Fruit fly (Drosophila melanogaster) whole organism, embryonic: ENCODE measurements around the gene sbr.

ENCODE experiments used
- Ada2b ChIP-seq: fragments of 200-800 bp; sonication (Bioruptor generic); IDR thresholded peaks from 2 replicates; pipeline ENCODE4 v1.3.6; 2022; ENCODE audit warnings: missing biosample characterization, missing genetic modification characterization
- Asciz ChIP-seq: fragments of 200-800 bp; sonication (Bioruptor generic); optimal IDR thresholded peaks from 2 replicates; lab custom pipeline; 2017; ENCODE audit warnings: missing biosample characterization, mild to moderate bottlenecking, missing genetic modification characterization, missing genetic modification reagents
- CG10543 ChIP-seq: fragments of 200-800 bp; sonication (Bioruptor generic); optimal IDR thresholded peaks from 3 replicates; lab custom pipeline; 2017; ENCODE audit warnings: missing biosample characterization, mild to moderate bottlenecking, missing genetic modification characterization, moderate library complexity
- CG11456 ChIP-seq: fragments of 200-800 bp; sonication (Bioruptor generic); IDR thresholded peaks from 3 replicates; pipeline ENCODE4 v1.3.6; 2022; ENCODE audit warnings: missing biosample characterization, missing genetic modification characterization
- CG15011 ChIP-seq: fragments of 200-800 bp; sonication (Bioruptor generic); optimal IDR thresholded peaks from 3 replicates; lab custom pipeline; 2018; ENCODE audit warnings: missing biosample characterization, mild to moderate bottlenecking, missing genetic modification characterization
- CG1529 ChIP-seq: fragments of 200-800 bp; sonication (Bioruptor generic); optimal IDR thresholded peaks from 3 replicates; lab custom pipeline; 2018; ENCODE audit warnings: missing biosample characterization, missing genetic modification characterization
- CG17385 ChIP-seq: fragments of 200-800 bp; sonication (Bioruptor generic); optimal IDR thresholded peaks from 3 replicates; lab custom pipeline; 2018; ENCODE audit warnings: missing biosample characterization, mild to moderate bottlenecking, missing genetic modification characterization
- CG1792 ChIP-seq: fragments of 200-800 bp; sonication (Bioruptor generic); optimal IDR thresholded peaks from 2 replicates; lab custom pipeline; 2016; ENCODE audit warnings: missing biosample characterization, missing genetic modification characterization
- CG2712 ChIP-seq: fragments of 200-800 bp; optimal IDR thresholded peaks from 3 replicates; lab custom pipeline; 2019; ENCODE audit warnings: missing biosample characterization, mild to moderate bottlenecking, missing genetic modification characterization, moderate library complexity
- CG30020 ChIP-seq: fragments of 200-800 bp; optimal IDR thresholded peaks from 2 replicates; lab custom pipeline; 2019; ENCODE audit warnings: missing biosample characterization, mild to moderate bottlenecking, missing genetic modification characterization, moderate library complexity
- CG30431 ChIP-seq: fragments of 200-800 bp; sonication (Bioruptor generic); optimal IDR thresholded peaks from 2 replicates; lab custom pipeline; 2017; ENCODE audit warnings: missing biosample characterization, missing genetic modification characterization
- CG31388 ChIP-seq: fragments of 200-800 bp; sonication (Bioruptor generic); optimal IDR thresholded peaks from 2 replicates; lab custom pipeline; 2016; ENCODE audit warnings: missing biosample characterization, missing genetic modification characterization
- CG31441 ChIP-seq: fragments of 200-800 bp; sonication (Bioruptor generic); IDR thresholded peaks from 2 replicates; pipeline ENCODE4 v1.3.6; 2022; ENCODE audit warnings: missing biosample characterization, missing genetic modification characterization
- CG3281 ChIP-seq: fragments of 200-800 bp; sonication (Bioruptor generic); optimal IDR thresholded peaks from 3 replicates; lab custom pipeline; 2017; ENCODE audit warnings: missing biosample characterization, mild to moderate bottlenecking, missing genetic modification characterization
- CG4282 ChIP-seq: fragments of 200-800 bp; sonication (Bioruptor generic); optimal IDR thresholded peaks from 2 replicates; lab custom pipeline; 2016; ENCODE audit warnings: missing biosample characterization, missing genetic modification characterization
- CG4854 ChIP-seq: fragments of 200-800 bp; sonication (Bioruptor generic); optimal IDR thresholded peaks from 2 replicates; lab custom pipeline; 2016; ENCODE audit warnings: missing biosample characterization, missing genetic modification characterization, inconsistent platforms
- CG6654 ChIP-seq: fragments of 200-800 bp; sonication (Bioruptor generic); optimal IDR thresholded peaks from 2 replicates; lab custom pipeline; 2017; ENCODE audit warnings: missing biosample characterization, mild to moderate bottlenecking, missing genetic modification characterization
- CG7556 ChIP-seq: fragments of 200-800 bp; sonication (Bioruptor generic); optimal IDR thresholded peaks from 2 replicates; lab custom pipeline; 2017; ENCODE audit warnings: missing biosample characterization, mild to moderate bottlenecking, missing genetic modification characterization
- CG9437 ChIP-seq: fragments of 200-800 bp; sonication (Bioruptor generic); optimal IDR thresholded peaks from 2 replicates; lab custom pipeline; 2018; ENCODE audit warnings: missing biosample characterization, mild to moderate bottlenecking, missing genetic modification characterization
- D ChIP-seq, 2 experiments: fragments of 200-800 bp in 1 of 2; fragments of >200 bp in 1 of 2; sonication (Bioruptor generic) in 1 of 2; optimal IDR thresholded peaks; 2 replicates in 1 of 2; 3 replicates in 1 of 2; lab custom pipeline; 2017; ENCODE audit warnings: mild to moderate bottlenecking in 1 of 2, missing biosample characterization in 1 of 2, missing genetic modification characterization in 1 of 2, missing genetic modification reagents in 1 of 2
- Deaf1 ChIP-seq: fragments of 200-800 bp; optimal IDR thresholded peaks from 3 replicates; lab custom pipeline; 2019; ENCODE audit warnings: missing biosample characterization, mild to moderate bottlenecking, missing genetic modification characterization, moderate library complexity
- Dref ChIP-seq: fragments of 200-800 bp; sonication (Bioruptor generic); IDR thresholded peaks from 2 replicates; pipeline ENCODE4 v1.3.6; 2022; ENCODE audit warnings: missing biosample characterization, missing genetic modification characterization
- HmgD ChIP-seq: fragments of 200-800 bp; sonication (Bioruptor generic); optimal IDR thresholded peaks from 3 replicates; lab custom pipeline; 2016; ENCODE audit warnings: missing biosample characterization, missing genetic modification characterization
- Hmr ChIP-seq: fragments of 200-800 bp; sonication (Bioruptor generic); optimal IDR thresholded peaks from 3 replicates; lab custom pipeline; 2017; ENCODE audit warnings: mild to moderate bottlenecking, missing biosample characterization, missing genetic modification reagents, missing genetic modification characterization
- Meics ChIP-seq: fragments of 200-800 bp; sonication (Bioruptor generic); optimal IDR thresholded peaks from 2 replicates; lab custom pipeline; 2017; ENCODE audit warnings: missing biosample characterization, mild to moderate bottlenecking, missing genetic modification characterization
- Mrtf ChIP-seq: fragments of 200-800 bp; sonication (Bioruptor generic); IDR thresholded peaks from 3 replicates; pipeline ENCODE4 v1.3.6; 2022; ENCODE audit warnings: missing biosample characterization, missing genetic modification characterization
- NC2β ChIP-seq: fragments of 200-800 bp; sonication (Bioruptor generic); optimal IDR thresholded peaks from 2 replicates; lab custom pipeline; 2016; ENCODE audit warnings: missing biosample characterization, missing genetic modification characterization
- PHDP ChIP-seq: fragments of 200-800 bp; sonication (Bioruptor generic); optimal IDR thresholded peaks from 3 replicates; lab custom pipeline; 2018; ENCODE audit warnings: missing biosample characterization, mild to moderate bottlenecking, missing genetic modification characterization, moderate library complexity
- Pdp1 ChIP-seq, 2 experiments: fragments of 200-800 bp; sonication (Bioruptor generic); optimal IDR thresholded peaks; 3 replicates each; lab custom pipeline; 2016; ENCODE audit warnings: missing biosample characterization in 2 of 2, missing genetic modification characterization in 2 of 2, mild to moderate bottlenecking in 1 of 2, moderate library complexity in 1 of 2
- br ChIP-seq: fragments of >200 bp; optimal IDR thresholded peaks from 2 replicates; lab custom pipeline; 2017
- ci ChIP-seq: fragments of 200-800 bp; sonication (Bioruptor generic); IDR thresholded peaks from 3 replicates; pipeline ENCODE4 v1.3.6; 2022; ENCODE audit warnings: missing biosample characterization, missing genetic modification characterization
- dysf ChIP-seq: fragments of 200-800 bp; sonication (Bioruptor generic); IDR thresholded peaks from 3 replicates; pipeline ENCODE4 v1.3.6; 2022; ENCODE audit warnings: missing biosample characterization, missing genetic modification characterization
- eve ChIP-seq, 2 experiments: fragments of >200 bp; optimal IDR thresholded peaks; 2 replicates each; lab custom pipeline; 2017; ENCODE audit warnings: missing biosample characterization in 2 of 2, missing genetic modification characterization in 2 of 2
- exex ChIP-seq: fragments of 200-800 bp; sonication (Bioruptor generic); optimal IDR thresholded peaks from 4 replicates; lab custom pipeline; 2018; ENCODE audit warnings: missing biosample characterization, mild to moderate bottlenecking, missing genetic modification characterization, moderate library complexity
- fd3F ChIP-seq: fragments of 200-800 bp; sonication (Bioruptor generic); optimal IDR thresholded peaks from 2 replicates; lab custom pipeline; 2018; ENCODE audit warnings: missing biosample characterization, mild to moderate bottlenecking, missing genetic modification characterization, moderate library complexity
- gce ChIP-seq: fragments of 200-800 bp; sonication (Bioruptor generic); IDR thresholded peaks from 3 replicates; pipeline ENCODE4 v1.3.6; 2022; ENCODE audit warnings: missing biosample characterization, missing genetic modification characterization
- grau ChIP-seq: fragments of 200-800 bp; optimal IDR thresholded peaks from 3 replicates; lab custom pipeline; 2019; ENCODE audit warnings: missing biosample characterization, mild to moderate bottlenecking, missing genetic modification characterization, moderate library complexity
- hb ChIP-seq: fragments of 200-800 bp; sonication (Bioruptor generic); IDR thresholded peaks from 3 replicates; pipeline ENCODE4 v1.3.6; 2022; ENCODE audit warnings: missing biosample characterization, missing genetic modification characterization; ENCODE audit not compliant: partially characterized antibody
- jigr1 ChIP-seq: fragments of 200-800 bp; sonication (Bioruptor generic); IDR thresholded peaks from 3 replicates; pipeline ENCODE4 v1.3.6; 2022; ENCODE audit warnings: missing biosample characterization, missing genetic modification characterization
- lab ChIP-seq: fragments of 200-800 bp; sonication (Bioruptor generic); optimal IDR thresholded peaks from 3 replicates; lab custom pipeline; 2017; ENCODE audit warnings: missing biosample characterization, missing genetic modification characterization, mild to moderate bottlenecking, moderate library complexity, missing genetic modification reagents
- lov ChIP-seq, 2 experiments: fragments of 200-800 bp in 1 of 2; fragments of >200 bp in 1 of 2; sonication (Bioruptor generic) in 1 of 2; IDR thresholded peaks in 1 of 2; optimal IDR thresholded peaks in 1 of 2; 2 replicates in 1 of 2; 3 replicates in 1 of 2; pipeline versions ENCODE4 v1.3.6 to Lab custom; 2017 to 2022; ENCODE audit warnings: missing biosample characterization in 1 of 2, missing genetic modification characterization in 1 of 2
- mam ChIP-seq: fragments of 200-800 bp; sonication (Bioruptor generic); optimal IDR thresholded peaks from 3 replicates; lab custom pipeline; 2016; ENCODE audit warnings: missing biosample characterization, missing genetic modification characterization
- psq ChIP-seq: fragments of 200-800 bp; sonication (Bioruptor generic); optimal IDR thresholded peaks from 2 replicates; lab custom pipeline; 2017; ENCODE audit warnings: missing biosample characterization, missing genetic modification characterization
- schlank ChIP-seq: fragments of 200-800 bp; sonication (Bioruptor generic); optimal IDR thresholded peaks from 2 replicates; lab custom pipeline; 2018; ENCODE audit warnings: missing biosample characterization, mild to moderate bottlenecking, missing genetic modification characterization
- scrt ChIP-seq: fragments of 200-800 bp; sonication (Bioruptor generic); optimal IDR thresholded peaks from 2 replicates; lab custom pipeline; 2018; ENCODE audit warnings: missing biosample characterization, mild to moderate bottlenecking, missing genetic modification characterization, moderate library complexity
- sens ChIP-seq: fragments of 200-800 bp; sonication (Bioruptor generic); peaks from one replicate; lab custom pipeline; 2016; ENCODE audit warnings: missing biosample characterization, missing genetic modification characterization
- shn ChIP-seq: fragments of 200-800 bp; sonication (Bioruptor generic); optimal IDR thresholded peaks from 3 replicates; lab custom pipeline; 2016; ENCODE audit warnings: missing biosample characterization, missing genetic modification characterization
- ssp ChIP-seq: fragments of 200-800 bp; sonication (Bioruptor generic); IDR thresholded peaks from 2 replicates; pipeline ENCODE4 v1.3.6; 2022; ENCODE audit warnings: missing biosample characterization, missing genetic modification characterization
- tio ChIP-seq: fragments of 200-800 bp; sonication (Bioruptor generic); optimal IDR thresholded peaks from 2 replicates; lab custom pipeline; 2017; ENCODE audit warnings: missing biosample characterization, missing genetic modification characterization, inconsistent platforms
- trem ChIP-seq: fragments of 200-800 bp; optimal IDR thresholded peaks from 3 replicates; lab custom pipeline; 2019; ENCODE audit warnings: missing biosample characterization, mild to moderate bottlenecking, missing genetic modification characterization, moderate library complexity

Gene sbr

DNA sequence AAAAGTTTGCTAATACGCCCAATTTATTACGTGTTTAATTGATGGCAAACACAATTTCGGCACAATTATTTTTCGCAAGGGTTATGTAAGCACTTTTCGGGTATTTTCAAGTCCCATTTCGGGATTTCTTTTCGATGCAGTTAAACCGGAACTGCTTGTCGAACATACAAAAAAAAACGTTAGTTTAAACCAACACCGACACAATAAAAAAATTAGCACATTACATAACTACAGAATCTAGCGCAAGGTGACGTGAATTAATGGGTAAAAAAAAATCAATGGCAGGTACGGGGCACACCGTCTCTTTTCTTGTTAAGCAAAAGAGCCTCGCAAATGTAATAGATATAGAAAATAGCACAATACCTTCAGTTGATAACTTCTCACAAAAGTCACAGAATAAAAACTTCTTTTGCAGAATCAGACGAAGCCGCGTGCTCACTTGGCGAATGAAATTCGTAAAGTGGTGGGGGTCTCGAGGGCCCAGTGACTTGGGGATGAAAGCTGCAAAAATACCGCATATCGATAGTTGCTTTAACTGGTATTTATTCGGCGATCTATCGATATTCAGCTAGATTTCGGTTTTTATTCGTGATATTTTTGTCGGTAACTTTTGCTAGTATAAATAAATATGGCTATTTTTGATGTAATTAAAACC lies 60.3 kb downstream of the sbr start, which contains the start of the genes Ant2 and sesB (continued):
- TF ChIP-seq CG1792 (GFP tag; lab: Kevin White, UChicago) (no peak), dysf (GFP tag; lab: Robert Waterston, UW) (no peak), HmgD (no peak), mam (GFP tag; lab: Kevin White, UChicago) (no peak), Pdp1 (GFP tag; optimal IDR thresholded peaks at IDR 0.05; lab: Kevin White, UChicago) (peak in 1 of 2 experiments; percentile 96), CG1529 (GFP tag; lab: Kevin White, UChicago) (no peak), grau (tag; lab: Kevin White, UChicago) (no peak), gce (GFP tag; lab: Robert Waterston, UW) (no peak), Mrtf (GFP tag; lab: Robert Waterston, UW) (no peak), CG4854 (GFP tag; lab: Kevin White, UChicago) (no peak), tio (GFP tag; lab: Kevin White, UChicago) (no peak), scrt (peak; percentile 5), eve (GFP tag; optimal IDR thresholded peaks at IDR 0.05; lab: Kevin White, UChicago) (peak in 1 of 2 experiments; percentile 59), hb (GFP tag; lab: Robert Waterston, UW) (peak; percentile 64; the same call in 1 of the 3 replicates), trem (tag; lab: Kevin White, UChicago) (no peak), CG31441 (GFP tag; lab: Robert Waterston, UW) (no peak), CG7556 (GFP tag; lab: Kevin White, UChicago) (no peak), schlank (tag; lab: Kevin White, UChicago) (no peak), Ada2b (no peak), CG3281 (GFP tag; lab: Kevin White, UChicago) (no peak), CG17385 (GFP tag; lab: Kevin White, UChicago) (no peak), CG2712 (tag; lab: Kevin White, UChicago) (no peak), sens (GFP tag; lab: Kevin White, UChicago) (peak; percentile 78), CG6654 (no peak), Meics (GFP tag; lab: Kevin White, UChicago) (no peak), Dref (peak; percentile 76), ssp (no peak), CG31388 (GFP tag; lab: Kevin White, UChicago) (no peak), CG30431 (no peak), CG4282 (GFP tag; lab: Kevin White, UChicago) (no peak), CG10543 (no peak), PHDP (no peak), lov (optimal IDR thresholded peaks at IDR 0.05; lab: Kevin White, UChicago) (no peak), lov (GFP tag; IDR thresholded peaks at IDR 0.05; lab: Robert Waterston, UW) (no peak), NC2β (no peak), exex (tag; lab: Kevin White, UChicago) (no peak), psq (GFP tag; lab: Kevin White, UChicago) (no peak), fd3F (GFP tag; lab: Kevin White, UChicago) (no peak), Asciz (GFP tag; lab: Kevin White, UChicago) (no peak), CG11456 (GFP tag; lab: Robert Waterston, UW) (no peak), CG9437 (no peak), D (optimal IDR thresholded peaks at IDR 0.05; lab: Kevin White, UChicago) (no peak), D (GFP tag; optimal IDR thresholded peaks at IDR 0.05; lab: Kevin White, UChicago) (no peak), CG30020 (tag; lab: Kevin White, UChicago) (no peak), Deaf1 (tag; lab: Kevin White, UChicago) (no peak), shn (GFP tag; lab: Kevin White, UChicago) (no peak), jigr1 (GFP tag; lab: Robert Waterston, UW) (no peak), CG15011 (no peak), br (lab: Kevin White, UChicago) (no peak), ci (GFP tag; lab: Robert Waterston, UW) (no peak; the same call in 2 of the 3 replicates), lab (GFP tag; lab: Kevin White, UChicago) (no peak), Hmr (GFP tag; lab: Kevin White, UChicago) (no peak)
